Fruit fly (Drosophila melanogaster) whole organism, embryonic: ENCODE data around the gene Rbbp5.

Source experiments
- Atf6 ChIP-seq: fragments of 200-800 bp; sonication (Bioruptor generic); IDR thresholded peaks from 2 replicates; pipeline ENCODE4 v1.3.6; 2022; ENCODE audit warnings: missing biosample characterization, missing genetic modification characterization
- CG12744 ChIP-seq: fragments of 200-800 bp; sonication (Bioruptor generic); optimal IDR thresholded peaks from 2 replicates; lab custom pipeline; 2016; ENCODE audit warnings: missing biosample characterization, missing genetic modification characterization
- CG13775 ChIP-seq: fragments of 200-800 bp; sonication (Bioruptor generic); optimal IDR thresholded peaks from 3 replicates; lab custom pipeline; 2017; ENCODE audit warnings: missing biosample characterization, mild to moderate bottlenecking, missing genetic modification characterization
- CG14710 ChIP-seq: fragments of 200-800 bp; sonication (Bioruptor generic); optimal IDR thresholded peaks from 3 replicates; lab custom pipeline; 2019; ENCODE audit warnings: missing biosample characterization, mild to moderate bottlenecking, missing genetic modification characterization, moderate library complexity
- CG14860 ChIP-seq: fragments of 200-800 bp; sonication (Bioruptor generic); IDR thresholded peaks from 3 replicates; pipeline ENCODE4 v1.3.6; 2022; ENCODE audit warnings: missing biosample characterization, missing genetic modification characterization; ENCODE audit not compliant: partially characterized antibody
- CG15514 ChIP-seq: fragments of 200-800 bp; sonication (Bioruptor generic); optimal IDR thresholded peaks from 3 replicates; lab custom pipeline; 2017; ENCODE audit warnings: missing biosample characterization, missing genetic modification characterization, mild to moderate bottlenecking, moderate library complexity, missing genetic modification reagents
- CG16863 ChIP-seq: fragments of 200-800 bp; sonication (Bioruptor generic); optimal IDR thresholded peaks from 3 replicates; lab custom pipeline; 2016; ENCODE audit warnings: missing biosample characterization, missing genetic modification characterization
- CG17829 ChIP-seq: fragments of 200-800 bp; optimal IDR thresholded peaks from 2 replicates; lab custom pipeline; 2019; ENCODE audit warnings: missing biosample characterization, mild to moderate bottlenecking, missing genetic modification characterization, moderate library complexity
- CG1832 ChIP-seq: fragments of 200-800 bp; sonication (Bioruptor generic); optimal IDR thresholded peaks from 2 replicates; lab custom pipeline; 2017; ENCODE audit warnings: missing biosample characterization, mild to moderate bottlenecking, missing genetic modification characterization, inconsistent platforms
- CG2889 ChIP-seq: fragments of 200-800 bp; sonication (Bioruptor generic); IDR thresholded peaks from 3 replicates; pipeline ENCODE4 v1.3.6; 2022; ENCODE audit warnings: missing biosample characterization, missing genetic modification characterization
- CG31224 ChIP-seq: fragments of 200-800 bp; sonication (Bioruptor generic); IDR thresholded peaks from 2 replicates; pipeline ENCODE4 v1.3.6; 2022; ENCODE audit warnings: missing biosample characterization, missing genetic modification characterization
- CG33557 ChIP-seq: fragments of 200-800 bp; sonication (Bioruptor generic); optimal IDR thresholded peaks from 2 replicates; lab custom pipeline; 2019; ENCODE audit warnings: missing biosample characterization, mild to moderate bottlenecking, missing genetic modification characterization, moderate library complexity
- CG3995 ChIP-seq: fragments of 200-800 bp; sonication (Bioruptor generic); optimal IDR thresholded peaks from 3 replicates; lab custom pipeline; 2016; ENCODE audit warnings: missing biosample characterization, missing genetic modification characterization
- CG6272 ChIP-seq: fragments of 200-800 bp; sonication (Bioruptor generic); IDR thresholded peaks from 2 replicates; pipeline ENCODE4 v1.3.6; 2022; ENCODE audit warnings: missing biosample characterization, missing genetic modification characterization
- CG6854 ChIP-seq: fragments of 200-800 bp; sonication (Bioruptor generic); optimal IDR thresholded peaks from 3 replicates; lab custom pipeline; 2017; ENCODE audit warnings: missing biosample characterization, mild to moderate bottlenecking, missing genetic modification characterization
- CG9727 ChIP-seq: fragments of 200-800 bp; sonication (Bioruptor generic); optimal IDR thresholded peaks from 3 replicates; lab custom pipeline; 2017; ENCODE audit warnings: missing biosample characterization, mild to moderate bottlenecking, missing genetic modification characterization
- CG9817 ChIP-seq: fragments of 200-800 bp; sonication (Bioruptor generic); optimal IDR thresholded peaks from 2 replicates; lab custom pipeline; 2018; ENCODE audit warnings: missing biosample characterization, mild to moderate bottlenecking, missing genetic modification characterization, moderate library complexity
- CG9876 ChIP-seq: fragments of 200-800 bp; sonication (Bioruptor generic); optimal IDR thresholded peaks from 2 replicates; lab custom pipeline; 2016; ENCODE audit warnings: missing biosample characterization, missing genetic modification characterization
- Chrac-16 ChIP-seq: fragments of 200-800 bp; sonication (Bioruptor generic); optimal IDR thresholded peaks from 3 replicates; lab custom pipeline; 2016; ENCODE audit warnings: missing biosample characterization, missing genetic modification characterization
- CkIIα-i1 ChIP-seq: fragments of 200-800 bp; sonication (Bioruptor generic); IDR thresholded peaks from 2 replicates; pipeline ENCODE4 v1.3.6; 2022; ENCODE audit warnings: missing biosample characterization, missing genetic modification characterization
- D ChIP-seq, 2 experiments: fragments of 200-800 bp in 1 of 2; fragments of >200 bp in 1 of 2; sonication (Bioruptor generic) in 1 of 2; optimal IDR thresholded peaks; 2 replicates in 1 of 2; 3 replicates in 1 of 2; lab custom pipeline; 2017; ENCODE audit warnings: mild to moderate bottlenecking in 1 of 2, missing biosample characterization in 1 of 2, missing genetic modification characterization in 1 of 2, missing genetic modification reagents in 1 of 2
- Dip2 ChIP-seq: fragments of 200-800 bp; sonication (Bioruptor generic); IDR thresholded peaks from 2 replicates; pipeline ENCODE4 v1.3.6; 2022; ENCODE audit warnings: missing biosample characterization, missing genetic modification characterization
- ERR ChIP-seq: fragments of 200-800 bp; sonication (Bioruptor generic); optimal IDR thresholded peaks from 2 replicates; lab custom pipeline; 2016; ENCODE audit warnings: missing biosample characterization, missing genetic modification characterization
- Elba2 ChIP-seq: fragments of 200-800 bp; sonication (Bioruptor generic); optimal IDR thresholded peaks from 3 replicates; lab custom pipeline; 2016; ENCODE audit warnings: missing biosample characterization, missing genetic modification characterization
- HmgZ ChIP-seq: fragments of 200-800 bp; sonication (Bioruptor generic); optimal IDR thresholded peaks from 2 replicates; lab custom pipeline; 2018; ENCODE audit warnings: missing biosample characterization, mild to moderate bottlenecking, missing genetic modification characterization
- Hr39 ChIP-seq: fragments of >200 bp; optimal IDR thresholded peaks from 2 replicates; lab custom pipeline; 2017
- Lpt ChIP-seq: fragments of >200 bp; optimal IDR thresholded peaks from 2 replicates; lab custom pipeline; 2018; ENCODE audit warnings: missing biosample characterization, missing genetic modification characterization
- Oli ChIP-seq: fragments of 200-800 bp; sonication (Bioruptor generic); optimal IDR thresholded peaks from 2 replicates; lab custom pipeline; 2018; ENCODE audit warnings: missing biosample characterization, mild to moderate bottlenecking, missing genetic modification characterization, moderate library complexity
- Six4 ChIP-seq: fragments of 200-800 bp; sonication (Bioruptor generic); optimal IDR thresholded peaks from 2 replicates; lab custom pipeline; 2016; ENCODE audit warnings: missing biosample characterization, missing genetic modification characterization
- Sox100B ChIP-seq: fragments of 200-800 bp; sonication (Bioruptor generic); optimal IDR thresholded peaks from 3 replicates; lab custom pipeline; 2018; ENCODE audit warnings: missing biosample characterization, mild to moderate bottlenecking, missing genetic modification characterization
- Sry-β ChIP-seq: fragments of 200-800 bp; sonication (Bioruptor generic); optimal IDR thresholded peaks from 2 replicates; lab custom pipeline; 2018; ENCODE audit warnings: missing biosample characterization, mild to moderate bottlenecking, missing genetic modification characterization, moderate library complexity
- ab ChIP-seq: fragments of 200-800 bp; sonication (Bioruptor generic); optimal IDR thresholded peaks from 2 replicates; lab custom pipeline; 2016; ENCODE audit warnings: missing biosample characterization, missing genetic modification characterization
- ase ChIP-seq: fragments of 200-800 bp; sonication (Bioruptor generic); IDR thresholded peaks from 3 replicates; pipeline ENCODE4 v1.3.6; 2022; ENCODE audit warnings: missing biosample characterization, missing genetic modification characterization
- bsh ChIP-seq, 2 experiments: fragments of 200-800 bp; sonication (Bioruptor generic); optimal IDR thresholded peaks; 2 replicates each; lab custom pipeline; 2017 to 2018; ENCODE audit warnings: mild to moderate bottlenecking in 2 of 2, missing biosample characterization in 2 of 2, missing genetic modification characterization in 2 of 2, moderate library complexity in 1 of 2
- cas ChIP-seq: fragments of 200-800 bp; sonication (Bioruptor generic); IDR thresholded peaks from 2 replicates; pipeline ENCODE4 v1.3.6; 2022; ENCODE audit warnings: missing biosample characterization, missing genetic modification characterization
- corto ChIP-seq: fragments of 200-800 bp; sonication (Bioruptor generic); optimal IDR thresholded peaks from 2 replicates; lab custom pipeline; 2016; ENCODE audit warnings: missing biosample characterization, mild to moderate bottlenecking, missing genetic modification characterization, moderate library complexity
- disco-r ChIP-seq: fragments of 200-800 bp; sonication (Bioruptor generic); optimal IDR thresholded peaks from 2 replicates; lab custom pipeline; 2016; ENCODE audit warnings: missing biosample characterization, missing genetic modification characterization
- dm ChIP-seq: fragments of 200-800 bp; sonication (Bioruptor generic); optimal IDR thresholded peaks from 3 replicates; lab custom pipeline; 2016; ENCODE audit warnings: missing biosample characterization, missing genetic modification characterization
- en ChIP-seq: fragments of 200-800 bp; sonication (Bioruptor generic); optimal IDR thresholded peaks from 2 replicates; lab custom pipeline; 2016; ENCODE audit warnings: missing biosample characterization, missing genetic modification characterization
- ftz-f1 ChIP-seq: fragments of 200-800 bp; sonication (Bioruptor generic); optimal IDR thresholded peaks from 2 replicates; lab custom pipeline; 2016; ENCODE audit warnings: missing biosample characterization, missing genetic modification characterization
- gcm2 ChIP-seq: fragments of 200-800 bp; sonication (Bioruptor generic); optimal IDR thresholded peaks from 2 replicates; lab custom pipeline; 2016; ENCODE audit warnings: missing biosample characterization, missing genetic modification characterization
- gfzf ChIP-seq: fragments of 200-800 bp; sonication (Bioruptor generic); optimal IDR thresholded peaks from 2 replicates; lab custom pipeline; 2016; ENCODE audit warnings: missing biosample characterization, mild to moderate bottlenecking, missing genetic modification characterization, moderate library complexity
- gsb-n ChIP-seq: fragments of 200-800 bp; sonication (Bioruptor generic); optimal IDR thresholded peaks from 3 replicates; lab custom pipeline; 2018; ENCODE audit warnings: missing biosample characterization, mild to moderate bottlenecking, missing genetic modification characterization
- h ChIP-seq: fragments of >200 bp; optimal IDR thresholded peaks from 2 replicates; lab custom pipeline; 2017
- knrl ChIP-seq: fragments of 200-800 bp; sonication (Bioruptor generic); IDR thresholded peaks from 3 replicates; pipeline ENCODE4 v1.3.6; 2022; ENCODE audit warnings: missing biosample characterization, missing genetic modification characterization; ENCODE audit not compliant: partially characterized antibody
- lab ChIP-seq: fragments of 200-800 bp; sonication (Bioruptor generic); optimal IDR thresholded peaks from 3 replicates; lab custom pipeline; 2017; ENCODE audit warnings: missing biosample characterization, missing genetic modification characterization, mild to moderate bottlenecking, moderate library complexity, missing genetic modification reagents
- lilli ChIP-seq: fragments of 200-800 bp; sonication (Bioruptor generic); optimal IDR thresholded peaks from 3 replicates; lab custom pipeline; 2016; ENCODE audit warnings: missing biosample characterization, missing genetic modification characterization
- nerfin-2 ChIP-seq: fragments of 200-800 bp; sonication (Bioruptor generic); IDR thresholded peaks from 2 replicates; pipeline ENCODE4 v1.3.6; 2022; ENCODE audit warnings: missing biosample characterization, missing genetic modification characterization; ENCODE audit not compliant: partially characterized antibody
- stwl ChIP-seq: fragments of 200-800 bp; sonication (Bioruptor generic); optimal IDR thresholded peaks from 3 replicates; lab custom pipeline; 2018; ENCODE audit warnings: missing biosample characterization, mild to moderate bottlenecking, missing genetic modification characterization, moderate library complexity
- trem ChIP-seq: fragments of 200-800 bp; optimal IDR thresholded peaks from 3 replicates; lab custom pipeline; 2019; ENCODE audit warnings: missing biosample characterization, mild to moderate bottlenecking, missing genetic modification characterization, moderate library complexity
- trh ChIP-seq: fragments of 200-800 bp; sonication (Bioruptor generic); optimal IDR thresholded peaks from 2 replicates; lab custom pipeline; 2016; ENCODE audit warnings: missing biosample characterization, missing genetic modification characterization
- wek ChIP-seq: fragments of 200-800 bp; sonication (Bioruptor generic); optimal IDR thresholded peaks from 3 replicates; lab custom pipeline; 2018; ENCODE audit warnings: missing biosample characterization, mild to moderate bottlenecking, missing genetic modification characterization, moderate library complexity

Rbbp5 gene

DNA sequence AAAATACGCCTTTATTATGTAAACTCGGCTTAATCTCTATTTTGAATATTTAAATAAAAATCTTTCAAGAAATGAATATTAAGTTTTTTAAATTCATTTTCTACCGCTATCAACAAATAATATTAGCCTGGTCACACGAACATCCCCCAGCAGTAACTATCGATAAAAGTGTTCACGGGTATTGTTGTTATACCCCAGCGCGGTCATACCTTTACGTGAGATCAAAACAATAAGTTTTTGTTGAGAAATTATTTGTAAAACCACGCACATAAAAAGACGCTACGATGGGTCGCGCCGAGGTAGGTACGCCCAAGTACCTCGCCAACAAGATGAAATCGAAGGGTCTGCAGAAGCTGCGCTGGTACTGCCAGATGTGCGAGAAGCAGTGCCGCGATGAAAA lies 8.9 kb upstream of the Rbbp5 start, which contains the start of gene kin17 (continued):
- peak; percentile 64 for TF ChIP-seq knrl (GFP tag; lab: Robert Waterston, UW)
- no peak for TF ChIP-seq Oli (tag; lab: Kevin White, UChicago)
- no peak for TF ChIP-seq disco-r (GFP tag; lab: Kevin White, UChicago)
- TF ChIP-seq CG6854 (GFP tag; lab: Kevin White, UChicago), result no peak
- TF ChIP-seq CG9727 (GFP tag; lab: Kevin White, UChicago), result no peak
- TF ChIP-seq CG3995 (GFP tag; lab: Kevin White, UChicago), result no peak
- no peak for TF ChIP-seq wek (GFP tag; lab: Kevin White, UChicago)
- TF ChIP-seq Dip2, result no peak
- TF ChIP-seq Lpt (GFP tag; lab: Kevin White, UChicago), result no peak
- no peak for TF ChIP-seq D (optimal IDR thresholded peaks at IDR 0.05; lab: Kevin White, UChicago)
- TF ChIP-seq D (GFP tag; optimal IDR thresholded peaks at IDR 0.05; lab: Kevin White, UChicago), result no peak
- no peak for TF ChIP-seq Sox100B (GFP tag; lab: Kevin White, UChicago)
- no peak for TF ChIP-seq CG15514 (GFP tag; lab: Kevin White, UChicago)
- no peak for TF ChIP-seq cas (GFP tag; lab: Robert Waterston, UW)
- no peak for TF ChIP-seq CG1832
- TF ChIP-seq dm (GFP tag; lab: Kevin White, UChicago), result no peak
- TF ChIP-seq CG14710 (tag; lab: Kevin White, UChicago), result peak; percentile 39
- no peak for TF ChIP-seq CkIIα-i1 (GFP tag; lab: Robert Waterston, UW)
- TF ChIP-seq CG17829 (tag; lab: Kevin White, UChicago), result peak; percentile 3
- TF ChIP-seq CG9876 (GFP tag; lab: Kevin White, UChicago), result no peak
- peak; percentile 85 for TF ChIP-seq gfzf
- no peak for TF ChIP-seq CG14860 (GFP tag; lab: Robert Waterston, UW)
- TF ChIP-seq CG13775 (GFP tag; lab: Kevin White, UChicago), result no peak
- peak; percentile 91 for TF ChIP-seq stwl
- TF ChIP-seq CG33557 (GFP tag; lab: Kevin White, UChicago), result no peak
- no peak for TF ChIP-seq h (lab: Kevin White, UChicago)
- TF ChIP-seq ftz-f1 (GFP tag; lab: Kevin White, UChicago), result no peak
- TF ChIP-seq Elba2 (GFP tag; lab: Kevin White, UChicago), result peak; percentile 57
- peak; percentile 64 for TF ChIP-seq trem (tag; lab: Kevin White, UChicago)
- no peak for TF ChIP-seq Atf6 (GFP tag; lab: Robert Waterston, UW)
- TF ChIP-seq ERR, result no peak
- TF ChIP-seq gcm2 (GFP tag; lab: Kevin White, UChicago), result no peak
- no peak for TF ChIP-seq CG9817 (tag; lab: Kevin White, UChicago)
- TF ChIP-seq gsb-n (tag; lab: Kevin White, UChicago), result no peak
- no peak for TF ChIP-seq CG2889 (GFP tag; lab: Robert Waterston, UW)
- TF ChIP-seq ab (GFP tag; lab: Kevin White, UChicago), result no peak
- TF ChIP-seq lab, result no peak
- no peak for TF ChIP-seq CG12744 (GFP tag; lab: Kevin White, UChicago)
- TF ChIP-seq Hr39 (lab: Kevin White, UChicago), result no peak
- no peak for TF ChIP-seq corto (GFP tag; lab: Kevin White, UChicago)
- no peak for TF ChIP-seq CG16863 (GFP tag; lab: Kevin White, UChicago)
- no peak for TF ChIP-seq CG31224
- TF ChIP-seq lilli (GFP tag; lab: Kevin White, UChicago), result no peak
- TF ChIP-seq CG6272 (GFP tag; lab: Robert Waterston, UW), result no peak
- TF ChIP-seq bsh (GFP tag; optimal IDR thresholded peaks at IDR 0.05; lab: Kevin White, UChicago), result no peak
- TF ChIP-seq en (GFP tag; lab: Kevin White, UChicago), result no peak
- no peak for TF ChIP-seq ase
- no peak for TF ChIP-seq Sry-β (GFP tag; lab: Kevin White, UChicago)
- peak; percentile 24 for TF ChIP-seq HmgZ (tag; lab: Kevin White, UChicago)
- no peak for TF ChIP-seq Chrac-16
- no peak for TF ChIP-seq Six4 (GFP tag; lab: Kevin White, UChicago)
- no peak for TF ChIP-seq trh (GFP tag; lab: Kevin White, UChicago)
- 0 out of 2 replicates have a peak, but pooled peaks have one; percentile 26 for TF ChIP-seq nerfin-2 (GFP tag; lab: Robert Waterston, UW)
